Worm (Caenorhabditis elegans) whole organism, L1 larva: ENCODE data around the gene C02D5.4.
A peak's percentile ranks its signal among the peaks of the same experiment; 100 is the strongest.

ENCODE experiments used
- C04F5.9 ChIP-seq: sonication (generic microtip); optimal IDR thresholded peaks from 2 replicates; lab custom pipeline; 2016; ENCODE audit warnings: missing genetic modification characterization, missing compliant biosample characterization
- Y116A8C.19 ChIP-seq: sonication (generic microtip); optimal IDR thresholded peaks from 2 replicates; lab custom pipeline; 2016; ENCODE audit warnings: missing compliant biosample characterization, missing genetic modification characterization, borderline replicate concordance
- aha-1 ChIP-seq: fragments of 150-350 bp; optimal IDR thresholded peaks from 2 replicates; lab custom pipeline; 2014; ENCODE audit warnings: missing biosample characterization, missing genetic modification characterization
- alr-1 ChIP-seq: fragments of 200-800 bp; sonication (Bioruptor generic); optimal IDR thresholded peaks from 2 replicates; lab custom pipeline; 2018; ENCODE audit warnings: borderline replicate concordance, mild to moderate bottlenecking, missing genetic modification characterization, missing compliant biosample characterization
- aly-2 ChIP-seq: fragments of 150-350 bp; optimal IDR thresholded peaks from 2 replicates; lab custom pipeline; 2014; ENCODE audit warnings: missing biosample characterization, missing genetic modification characterization
- ama-1 ChIP-seq: fragments of 150-350 bp; optimal IDR thresholded peaks from 2 replicates; lab custom pipeline; 2014
- ceh-63 ChIP-seq: fragments of 200-800 bp; sonication (Bioruptor generic); optimal IDR thresholded peaks from 2 replicates; lab custom pipeline; 2018; ENCODE audit warnings: mild to moderate bottlenecking, missing genetic modification characterization, missing compliant biosample characterization
- ceh-8 ChIP-seq: fragments of 200-800 bp; sonication (Bioruptor generic); optimal IDR thresholded peaks from 2 replicates; lab custom pipeline; 2018; ENCODE audit warnings: mild to moderate bottlenecking, missing genetic modification characterization, moderate library complexity, missing compliant biosample characterization
- ceh-82 ChIP-seq, 3 experiments: fragments of 150-350 bp in 1 of 3; sonication (generic microtip) in 2 of 3; optimal IDR thresholded peaks; 2 replicates each; lab custom pipeline; 2014 to 2017; ENCODE audit warnings: missing biosample characterization in 3 of 3, missing genetic modification characterization in 3 of 3
- ces-1 ChIP-seq: fragments of 150-350 bp; optimal IDR thresholded peaks from 2 replicates; lab custom pipeline; 2014; ENCODE audit warnings: missing biosample characterization, missing genetic modification reagents, missing genetic modification characterization
- efl-1 ChIP-seq, 4 experiments: fragments of 150-350 bp; optimal IDR thresholded peaks in 3 of 4; peaks in 1 of 4; 1 replicate in 1 of 4; 2 replicates in 3 of 4; lab custom pipeline; 2014; ENCODE audit warnings: missing biosample characterization in 2 of 4, missing genetic modification characterization in 2 of 4, missing genetic modification reagents in 2 of 4
- efl-3 ChIP-seq: fragments of 200-800 bp; sonication (Bioruptor generic); optimal IDR thresholded peaks from 2 replicates; lab custom pipeline; 2018; ENCODE audit warnings: mild to moderate bottlenecking, missing genetic modification characterization, missing compliant biosample characterization
- egl-27 ChIP-seq, 2 experiments: fragments of 150-350 bp in 1 of 2; sonication (generic microtip); optimal IDR thresholded peaks; 3 replicates each; lab custom pipeline; 2017 to 2018; ENCODE audit warnings: missing biosample characterization in 2 of 2, missing genetic modification characterization in 2 of 2, missing genetic modification reagents in 2 of 2
- elt-2 ChIP-seq: sonication (generic microtip); optimal IDR thresholded peaks from 2 replicates; lab custom pipeline; 2016; ENCODE audit warnings: missing genetic modification characterization, mild to moderate bottlenecking, inconsistent platforms, missing compliant biosample characterization, missing genetic modification reagents
- ets-5 ChIP-seq: fragments of 200-800 bp; sonication (Bioruptor generic); IDR thresholded peaks from 2 replicates; pipeline ENCODE4 v1.3.6; 2022; ENCODE audit warnings: missing genetic modification characterization, missing compliant biosample characterization
- fkh-10 ChIP-seq: sonication (generic microtip); optimal IDR thresholded peaks from 2 replicates; lab custom pipeline; 2017; ENCODE audit warnings: missing biosample characterization, missing genetic modification reagents, missing genetic modification characterization
- fkh-4 ChIP-seq: sonication (generic microtip); optimal IDR thresholded peaks from 2 replicates; lab custom pipeline; 2016; ENCODE audit warnings: missing compliant biosample characterization, missing genetic modification characterization, borderline replicate concordance
- isw-1 ChIP-seq: fragments of 200-800 bp; sonication (Bioruptor generic); IDR thresholded peaks from 2 replicates; pipeline ENCODE4 v1.3.6; 2022; ENCODE audit warnings: missing genetic modification characterization, missing compliant biosample characterization
- jun-1 ChIP-seq: fragments of 150-350 bp; optimal IDR thresholded peaks from 2 replicates; lab custom pipeline; 2014; ENCODE audit warnings: missing biosample characterization, missing genetic modification reagents, missing genetic modification characterization
- lin-14 ChIP-seq: fragments of 200-800 bp; sonication (Bioruptor generic); optimal IDR thresholded peaks from 2 replicates; lab custom pipeline; 2018; ENCODE audit warnings: mild to moderate bottlenecking, missing genetic modification characterization, moderate library complexity, missing compliant biosample characterization
- lin-35 ChIP-seq, 2 experiments: fragments of 150-350 bp; optimal IDR thresholded peaks; 2 replicates each; lab custom pipeline; 2014; ENCODE audit warnings: missing biosample characterization in 2 of 2, missing genetic modification characterization in 2 of 2, missing genetic modification reagents in 2 of 2
- lin-39 ChIP-seq: fragments of 150-350 bp; optimal IDR thresholded peaks from 2 replicates; lab custom pipeline; 2014; ENCODE audit warnings: missing biosample characterization, missing genetic modification reagents, missing genetic modification characterization
- mdl-1 ChIP-seq, 2 experiments: fragments of 150-350 bp; optimal IDR thresholded peaks; 2 replicates each; lab custom pipeline; 2014 to 2017; ENCODE audit warnings: missing biosample characterization in 2 of 2, missing genetic modification characterization in 2 of 2, inconsistent platforms in 1 of 2
- nhr-20 ChIP-seq: sonication (generic microtip); optimal IDR thresholded peaks from 2 replicates; lab custom pipeline; 2016; ENCODE audit warnings: mild to moderate bottlenecking, missing genetic modification characterization, missing compliant biosample characterization
- nhr-237 ChIP-seq: fragments of 150-350 bp; optimal IDR thresholded peaks from 2 replicates; lab custom pipeline; 2014; ENCODE audit warnings: missing biosample characterization, missing genetic modification characterization
- nhr-76 ChIP-seq: sonication (generic microtip); optimal IDR thresholded peaks from 2 replicates; lab custom pipeline; 2017; ENCODE audit warnings: missing biosample characterization, missing genetic modification characterization
- nhr-77 ChIP-seq: fragments of 150-350 bp; optimal IDR thresholded peaks from 2 replicates; lab custom pipeline; 2014; ENCODE audit warnings: missing biosample characterization, missing genetic modification characterization
- nhr-85 ChIP-seq: sonication (generic microtip); peaks from one replicate; lab custom pipeline; 2016; ENCODE audit warnings: missing genetic modification characterization, inconsistent platforms, missing compliant biosample characterization
- nhr-90 ChIP-seq: sonication (generic microtip); optimal IDR thresholded peaks from 2 replicates; lab custom pipeline; 2016; ENCODE audit warnings: mild to moderate bottlenecking, missing genetic modification characterization, missing compliant biosample characterization; ENCODE audit not compliant: poor library complexity
- pax-3 ChIP-seq: fragments of 200-800 bp; sonication (Bioruptor generic); optimal IDR thresholded peaks from 2 replicates; lab custom pipeline; 2018; ENCODE audit warnings: mild to moderate bottlenecking, missing genetic modification characterization, moderate library complexity, missing compliant biosample characterization
- rnt-1 ChIP-seq: sonication (generic microtip); optimal IDR thresholded peaks from 2 replicates; lab custom pipeline; 2016; ENCODE audit warnings: mild to moderate bottlenecking, missing genetic modification characterization, moderate library complexity, missing compliant biosample characterization
- snpc-4 ChIP-seq: fragments of 150-350 bp; optimal IDR thresholded peaks from 2 replicates; lab custom pipeline; 2014; ENCODE audit warnings: missing biosample characterization, missing genetic modification characterization
- snu-23 ChIP-seq: sonication (generic microtip); optimal IDR thresholded peaks from 2 replicates; lab custom pipeline; 2016; ENCODE audit warnings: missing genetic modification characterization, missing compliant biosample characterization
- sox-4 ChIP-seq: sonication (generic microtip); optimal IDR thresholded peaks from 2 replicates; lab custom pipeline; 2016; ENCODE audit warnings: missing genetic modification characterization, missing compliant biosample characterization
- unc-130 ChIP-seq: fragments of 150-350 bp; optimal IDR thresholded peaks from 2 replicates; lab custom pipeline; 2017; ENCODE audit warnings: missing biosample characterization, missing genetic modification characterization, inconsistent platforms
- unc-30 ChIP-seq: sonication (generic microtip); optimal IDR thresholded peaks from 2 replicates; lab custom pipeline; 2017; ENCODE audit warnings: missing biosample characterization, missing genetic modification characterization
- vab-15 ChIP-seq: sonication (generic microtip); optimal IDR thresholded peaks from 2 replicates; lab custom pipeline; 2017; ENCODE audit warnings: missing genotype, mild to moderate bottlenecking, missing genetic modification characterization, missing compliant biosample characterization
- xbp-1 ChIP-seq: sonication (generic microtip); optimal IDR thresholded peaks from 2 replicates; lab custom pipeline; 2016; ENCODE audit warnings: missing genetic modification characterization, missing compliant biosample characterization
- zag-1 ChIP-seq: fragments of 150-350 bp; optimal IDR thresholded peaks from 2 replicates; lab custom pipeline; 2014; ENCODE audit warnings: missing biosample characterization, missing genetic modification characterization
- zip-4 ChIP-seq: fragments of 200-800 bp; sonication (Bioruptor generic); optimal IDR thresholded peaks from 2 replicates; lab custom pipeline; 2018; ENCODE audit warnings: mild to moderate bottlenecking, missing genetic modification characterization, moderate library complexity, missing compliant biosample characterization

C02D5.4 gene

ce11 chrIII:8588592-8589153 is 36.7 kb downstream of the C02D5.4 start, which contains the start of gene glr-1:
Gene glr-1, minus strand, starts transcription at chrIII:8588642.
- TF ChIP-seq ets-5 (GFP tag; lab: Robert Waterston, UW) (no peak), nhr-85 (tag; lab: Kevin White, UChicago) (no peak), fkh-10 (GFP tag; lab: Kevin White, UChicago) (peak; percentile 74), efl-3 (no peak), fkh-4 (tag; lab: Kevin White, UChicago) (no peak), unc-30 (tag; lab: Kevin White, UChicago) (no peak), ces-1 (peak; percentile 71), lin-14 (GFP tag; lab: Kevin White, UChicago) (peak; percentile 64), lin-35 (GFP tag; optimal IDR thresholded peaks at IDR 0.05; lab: Kevin White, UChicago) (no peak), efl-1 (optimal IDR thresholded peaks at IDR 0.05; lab: Kevin White, UChicago) (no peak), efl-1 (GFP tag; optimal IDR thresholded peaks at IDR 0.05 in 1 of 2; lab: Kevin White, UChicago) (peak in 1 of 2 experiments; percentile 43), Y116A8C.19 (no peak)

- TF ChIP-seq egl-27 (tag; optimal IDR thresholded peaks at IDR 0.05; lab: Kevin White, UChicago) (no peak), ceh-63 (GFP tag; lab: Kevin White, UChicago) (no peak), lin-35 (GFP tag; optimal IDR thresholded peaks at IDR 0.05; lab: Kevin White, UChicago) (no peak), sox-4 (tag; lab: Kevin White, UChicago) (no peak), ceh-82 (tag; optimal IDR thresholded peaks at IDR 0.05; lab: Kevin White, UChicago) (no peak), nhr-85 (tag; lab: Kevin White, UChicago) (no peak), aly-2 (tag; lab: Kevin White, UChicago) (no peak), lin-14 (GFP tag; lab: Kevin White, UChicago) (no peak), rnt-1 (tag; lab: Kevin White, UChicago) (no peak), ceh-8 (no peak), nhr-237 (tag; lab: Kevin White, UChicago) (no peak), nhr-76 (no peak), alr-1 (tag; lab: Kevin White, UChicago) (no peak), zip-4 (GFP tag; lab: Kevin White, UChicago) (no peak), isw-1 (GFP tag; lab: Robert Waterston, UW) (no peak), fkh-10 (GFP tag; lab: Kevin White, UChicago) (no peak), xbp-1 (tag; lab: Kevin White, UChicago) (no peak), ama-1 (lab: Kevin White, UChicago) (no peak), aha-1 (tag; lab: Kevin White, UChicago) (no peak)
Measured at ce11 chrIII:8589195-8589594, 37.2 kb downstream of the C02D5.4 start, which contains the start of gene fip-3. Gene fip-3, minus strand, starts transcription at chrIII:8589488.

ce11 chrIII:8590882-8591281 is 38.9 kb downstream of the C02D5.4 start, which contains the start of gene fipr-16:
Gene fipr-16, minus strand, starts transcription at chrIII:8590982.
- TF ChIP-seq fkh-4 (tag; lab: Kevin White, UChicago) (no peak), nhr-20 (tag; lab: Kevin White, UChicago) (no peak), fkh-10 (GFP tag; lab: Kevin White, UChicago) (no peak)

- TF ChIP-seq lin-39 (tag; lab: Kevin White, UChicago), result no peak
- TF ChIP-seq snu-23 (GFP tag; lab: Kevin White, UChicago), result no peak
- no peak for TF ChIP-seq unc-130 (tag; lab: Kevin White, UChicago)
- no peak for TF ChIP-seq unc-30 (tag; lab: Kevin White, UChicago)
- no peak for TF ChIP-seq xbp-1 (tag; lab: Kevin White, UChicago)
- no peak for TF ChIP-seq lin-35 (GFP tag; optimal IDR thresholded peaks at IDR 0.05; lab: Kevin White, UChicago)
- no peak for TF ChIP-seq fkh-4 (tag; lab: Kevin White, UChicago)
- TF ChIP-seq ama-1 (lab: Kevin White, UChicago), result no peak
- TF ChIP-seq vab-15 (tag; lab: Kevin White, UChicago), result no peak
Measured at ce11 chrIII:8593620-8594019, 41.7 kb downstream of the C02D5.4 start, which contains the start of gene C06E1.7. Gene C06E1.7, minus strand, starts transcription at chrIII:8593720.

ce11 chrIII:8594088-8594487 is 42.1 kb downstream of the C02D5.4 start:
- TF ChIP-seq C04F5.9 (tag; lab: Kevin White, UChicago) (no peak), snpc-4 (tag; lab: Kevin White, UChicago) (no peak), ceh-8 (no peak), ces-1 (no peak), pax-3 (tag; lab: Kevin White, UChicago) (no peak), mdl-1 (tag; optimal IDR thresholded peaks at IDR 0.05; lab: Kevin White, UChicago) (no peak), nhr-77 (tag; lab: Kevin White, UChicago) (no peak), nhr-90 (no peak), lin-14 (GFP tag; lab: Kevin White, UChicago) (peak; percentile 7), zag-1 (tag; lab: Kevin White, UChicago) (no peak), jun-1 (tag; lab: Kevin White, UChicago) (no peak), unc-30 (tag; lab: Kevin White, UChicago) (no peak), elt-2 (tag; lab: Kevin White, UChicago) (peak; percentile 75), lin-35 (GFP tag; optimal IDR thresholded peaks at IDR 0.05; lab: Kevin White, UChicago) (no peak)
